Fruit fly (Drosophila melanogaster): ENCODE results near the gene CG10352.

The CG10352 gene

DNA sequence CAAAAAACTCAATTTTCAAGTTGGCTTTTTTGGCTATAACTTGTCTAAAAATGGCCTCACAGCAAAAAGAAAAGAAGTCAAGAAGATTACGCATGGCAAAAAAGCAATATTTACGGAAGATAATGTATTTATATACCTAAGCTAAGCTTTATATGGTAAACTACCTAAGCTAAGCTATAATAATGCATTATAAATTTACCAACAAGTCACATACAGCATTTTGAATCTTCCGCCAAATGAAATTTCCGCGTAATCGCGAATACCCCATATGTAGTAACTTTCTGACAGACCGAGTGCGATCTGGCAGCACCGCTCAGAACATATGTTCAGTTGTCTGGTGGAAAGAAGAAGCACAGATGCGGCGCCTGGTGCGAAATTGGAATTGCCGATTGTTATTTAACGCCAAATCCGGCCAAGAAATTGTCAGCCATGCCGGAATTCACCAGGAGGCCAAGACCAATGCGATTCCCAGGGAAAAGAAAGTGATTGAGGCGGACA lies 14.8 kb upstream of the CG10352 start, which contains the start of gene sicily (continued):
- TF ChIP-seq CG7786 (GFP tag; optimal IDR thresholded peaks at IDR 0.05) = no peak
- peak; percentile 41 for TF ChIP-seq twi (tag; optimal IDR thresholded peaks at IDR 0.05)
- no peak for TF ChIP-seq Dip2 (GFP tag; IDR thresholded peaks at IDR 0.05)
- TF ChIP-seq Atf-2 (GFP tag; optimal IDR thresholded peaks at IDR 0.05) = no peak
- no peak for TF ChIP-seq Trl (optimal IDR thresholded peaks at IDR 0.05)
- TF ChIP-seq Trl (GFP tag; optimal IDR thresholded peaks at IDR 0.05) = no peak
- peak; percentile 63 for TF ChIP-seq MESR4 (GFP tag; optimal IDR thresholded peaks at IDR 0.05)
- peak; percentile 37; the same call in 1 of the 3 replicates for TF ChIP-seq CG16813 (GFP tag; IDR thresholded peaks at IDR 0.05; ENCODE audit: partially characterized antibody)
- no peak for TF ChIP-seq eve (GFP tag; optimal IDR thresholded peaks at IDR 0.05)
- no peak for TF ChIP-seq CG6654 (GFP tag; optimal IDR thresholded peaks at IDR 0.05)
- TF ChIP-seq CG4707 (GFP tag; optimal IDR thresholded peaks at IDR 0.05) = no peak
- TF ChIP-seq Pdp1 (GFP tag; optimal IDR thresholded peaks at IDR 0.05) = peak in 1 of 2 experiments; percentile 66
- peak; percentile 92 for TF ChIP-seq E2f2 (GFP tag; IDR thresholded peaks at IDR 0.05)
- TF ChIP-seq CG17385 (GFP tag; optimal IDR thresholded peaks at IDR 0.05) = peak; percentile 96
- peak; percentile 28 for TF ChIP-seq CG17186 (GFP tag; optimal IDR thresholded peaks at IDR 0.05)
- TF ChIP-seq MBD-R2 (GFP tag; IDR thresholded peaks at IDR 0.05) = peak; percentile 99
- peak; percentile 29 for TF ChIP-seq Sry-β (GFP tag; optimal IDR thresholded peaks at IDR 0.05)
- no peak for TF ChIP-seq CG11093 (GFP tag; IDR thresholded peaks at IDR 0.05)
- TF ChIP-seq CG2116 (GFP tag; optimal IDR thresholded peaks at IDR 0.05) = peak; percentile 46
- peak; percentile 32 for TF ChIP-seq HmgZ (tag; optimal IDR thresholded peaks at IDR 0.05)
- peak; percentile 65 for TF ChIP-seq sens (GFP tag)
- TF ChIP-seq CG9797 (GFP tag; optimal IDR thresholded peaks at IDR 0.05) = peak; percentile 25
- no peak for TF ChIP-seq CG9609 (GFP tag; optimal IDR thresholded peaks at IDR 0.05)
- no peak for TF ChIP-seq CG4730 (GFP tag; IDR thresholded peaks at IDR 0.05)
- TF ChIP-seq CG34224 (GFP tag; IDR thresholded peaks at IDR 0.05; ENCODE audit: partially characterized antibody) = peak; percentile 54; the same call in 1 of the 3 replicates
- TF ChIP-seq crp (GFP tag; optimal IDR thresholded peaks at IDR 0.05) = peak; percentile 69 to 95
- no peak for TF ChIP-seq exex (tag; optimal IDR thresholded peaks at IDR 0.05)
- peak; percentile 39 for TF ChIP-seq stwl (tag; optimal IDR thresholded peaks at IDR 0.05)
- TF ChIP-seq CG15514 (GFP tag; optimal IDR thresholded peaks at IDR 0.05) = peak; percentile 62
- TF ChIP-seq gfzf (GFP tag; optimal IDR thresholded peaks at IDR 0.05) = peak; percentile 30
- no peak for TF ChIP-seq CG13624 (GFP tag; optimal IDR thresholded peaks at IDR 0.05)
- peak; percentile 35; the same call in 1 of the 2 replicates for TF ChIP-seq CG3847 (GFP tag; IDR thresholded peaks at IDR 0.05)
- TF ChIP-seq Dp (GFP tag; optimal IDR thresholded peaks at IDR 0.05) = peak; percentile 85
- no peak for TF ChIP-seq tin (GFP tag; optimal IDR thresholded peaks at IDR 0.05)
- TF ChIP-seq CG1792 (GFP tag; optimal IDR thresholded peaks at IDR 0.05) = no peak
- TF ChIP-seq unpg (GFP tag; optimal IDR thresholded peaks at IDR 0.05) = no peak

DNA sequence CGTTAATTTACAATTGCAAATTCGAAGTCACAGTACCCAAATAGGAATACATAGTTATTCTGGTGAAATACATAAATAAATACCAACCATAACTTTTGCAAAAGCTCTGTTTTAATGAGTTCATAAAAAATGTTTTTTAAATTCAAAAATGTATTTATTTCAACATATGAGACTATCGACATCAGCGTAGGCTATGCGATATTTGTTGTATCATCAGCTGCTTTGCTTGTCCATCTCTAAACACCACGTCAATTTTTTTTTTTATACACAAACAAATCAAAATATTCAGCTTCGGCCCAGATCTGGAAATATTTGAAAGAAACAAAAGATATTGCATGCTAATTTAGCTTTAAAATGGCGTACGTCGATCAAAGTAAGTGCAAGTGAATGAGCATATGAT lies 11.2 kb upstream of the CG10352 start, which contains the start of gene CG1840:
Gene CG1840 (plus strand): TSS at position 211 of the 400 bp plus-strand sequence.
- peak in 1 of 2 experiments; percentile 9 for TF ChIP-seq dpn (GFP tag; optimal IDR thresholded peaks at IDR 0.05)
- TF ChIP-seq CG1647 (GFP tag; optimal IDR thresholded peaks at IDR 0.05) = no peak
- peak; percentile 33; the same call in 1 of the 2 replicates for TF ChIP-seq nerfin-2 (GFP tag; IDR thresholded peaks at IDR 0.05; ENCODE audit: partially characterized antibody)
- peak; percentile 15 for TF ChIP-seq CG12391 (tag; optimal IDR thresholded peaks at IDR 0.05)
- peak; percentile 57 for TF ChIP-seq CG9932 (GFP tag; IDR thresholded peaks at IDR 0.05)
- no peak for TF ChIP-seq Camta (GFP tag; optimal IDR thresholded peaks at IDR 0.05)
- peak; percentile 90 for TF ChIP-seq sqz (GFP tag; optimal IDR thresholded peaks at IDR 0.05)
- peak; percentile 69; the same call in 2 of the 3 replicates for TF ChIP-seq knrl (GFP tag; IDR thresholded peaks at IDR 0.05; ENCODE audit: partially characterized antibody)
- TF ChIP-seq ERR (GFP tag; optimal IDR thresholded peaks at IDR 0.05) = no peak
- no peak for TF ChIP-seq CG11696 (GFP tag; IDR thresholded peaks at IDR 0.05)
- TF ChIP-seq Hr78 (GFP tag; optimal IDR thresholded peaks at IDR 0.05) = no peak
- TF ChIP-seq CG2120 (GFP tag; optimal IDR thresholded peaks at IDR 0.05) = peak; percentile 37
- peak; percentile 81 for TF ChIP-seq Dll (GFP tag; IDR thresholded peaks at IDR 0.05; ENCODE audit: partially characterized antibody)
- peak; percentile 10 for TF ChIP-seq CG13424 (tag; optimal IDR thresholded peaks at IDR 0.05)
- TF ChIP-seq Scr (GFP tag; IDR thresholded peaks at IDR 0.05; ENCODE audit: partially characterized antibody) = peak; percentile 81
- TF ChIP-seq tgo (GFP tag; IDR thresholded peaks at IDR 0.05) = no peak

All from whole organism, embryonic.